Fruit fly (Drosophila melanogaster): ENCODE measurements around the gene Drak.

Drak gene

DNA sequence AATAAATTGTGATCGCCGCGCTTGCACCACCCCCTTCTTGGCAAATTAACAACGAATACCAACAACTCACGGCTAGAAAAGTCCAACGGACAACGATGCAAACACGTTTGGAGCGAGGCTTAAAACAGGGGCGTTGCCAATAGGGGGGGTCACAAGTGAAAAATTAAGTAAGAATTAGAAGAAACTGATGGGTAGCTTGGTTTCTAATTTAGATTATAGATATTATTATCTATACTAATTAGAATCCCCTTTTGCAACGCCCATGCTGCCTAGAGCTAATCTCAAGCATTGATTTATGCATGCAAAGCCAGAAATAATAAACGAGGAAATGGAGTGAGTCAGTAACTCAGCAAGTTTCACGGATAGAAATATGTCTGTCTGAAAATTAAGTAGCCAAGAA, 25.5 kb downstream of the Drak start (continued):
- peak; percentile 72 for TF ChIP-seq CG14050 (GFP tag; IDR thresholded peaks at IDR 0.05)
- TF ChIP-seq Dip2 (GFP tag; IDR thresholded peaks at IDR 0.05): no peak
- peak; percentile 39 for TF ChIP-seq schlank (tag; optimal IDR thresholded peaks at IDR 0.05)
- peak; percentile 49; the same call in 1 of the 2 replicates for TF ChIP-seq seq (GFP tag; IDR thresholded peaks at IDR 0.05)
- no peak for TF ChIP-seq Bgb (GFP tag; IDR thresholded peaks at IDR 0.05; ENCODE audit: partially characterized antibody)
- no peak for TF ChIP-seq gfzf (GFP tag; optimal IDR thresholded peaks at IDR 0.05)
- TF ChIP-seq chm (GFP tag; IDR thresholded peaks at IDR 0.05): peak; percentile 79
- peak; percentile 81 for TF ChIP-seq CG12769 (tag; optimal IDR thresholded peaks at IDR 0.05)
- peak; percentile 17 for TF ChIP-seq CG10462 (GFP tag; optimal IDR thresholded peaks at IDR 0.05)
- peak; percentile 65 for TF ChIP-seq Oli (tag; optimal IDR thresholded peaks at IDR 0.05)
- no peak for TF ChIP-seq zen2 (GFP tag; IDR thresholded peaks at IDR 0.05; ENCODE audit: partially characterized antibody)
- TF ChIP-seq CG15479 (GFP tag; optimal IDR thresholded peaks at IDR 0.05): no peak
- TF ChIP-seq CG30020 (tag; optimal IDR thresholded peaks at IDR 0.05): no peak
- peak; percentile 48; the same call in 1 of the 3 replicates for TF ChIP-seq z (GFP tag; IDR thresholded peaks at IDR 0.05)
- no peak for TF ChIP-seq Myb (GFP tag; optimal IDR thresholded peaks at IDR 0.05)
- TF ChIP-seq cad (GFP tag; optimal IDR thresholded peaks at IDR 0.05): no peak
- peak; percentile 80 for TF ChIP-seq al (GFP tag; IDR thresholded peaks at IDR 0.05)
- TF ChIP-seq CG12659 (GFP tag; optimal IDR thresholded peaks at IDR 0.05): peak; percentile 71
- no peak for TF ChIP-seq vnd (GFP tag; IDR thresholded peaks at IDR 0.05; ENCODE audit: partially characterized antibody)
- no peak for TF ChIP-seq NK7.1 (GFP tag; optimal IDR thresholded peaks at IDR 0.05)
- TF ChIP-seq fd102C (GFP tag; optimal IDR thresholded peaks at IDR 0.05): no peak
- TF ChIP-seq pum (GFP tag; optimal IDR thresholded peaks at IDR 0.05): no peak
- no peak for TF ChIP-seq psq (GFP tag; optimal IDR thresholded peaks at IDR 0.05)
- peak; percentile 32 for TF ChIP-seq CG13894 (tag; optimal IDR thresholded peaks at IDR 0.05)
- peak; percentile 4 for TF ChIP-seq CG4617 (GFP tag; optimal IDR thresholded peaks at IDR 0.05; ENCODE audit: borderline replicate concordance)
- no peak for TF ChIP-seq Elba2 (GFP tag; optimal IDR thresholded peaks at IDR 0.05)
- peak; percentile 48 for TF ChIP-seq sd (tag; optimal IDR thresholded peaks at IDR 0.05)
- peak; percentile 42 for TF ChIP-seq Six4 (GFP tag; optimal IDR thresholded peaks at IDR 0.05)
- TF ChIP-seq sima (GFP tag; optimal IDR thresholded peaks at IDR 0.05): no peak
- TF ChIP-seq CG16863 (GFP tag; optimal IDR thresholded peaks at IDR 0.05): peak; percentile 10
- TF ChIP-seq CG4360 (GFP tag; IDR thresholded peaks at IDR 0.05): 0 out of 2 replicates have a peak, but pooled peaks have one; percentile 7
- TF ChIP-seq CG10565 (GFP tag; optimal IDR thresholded peaks at IDR 0.05): no peak
- no peak for TF ChIP-seq CG15696 (tag; optimal IDR thresholded peaks at IDR 0.05)
- peak; percentile 59 for TF ChIP-seq gro (GFP tag; optimal IDR thresholded peaks at IDR 0.05)
- peak; percentile 73 for TF ChIP-seq Rx (GFP tag; IDR thresholded peaks at IDR 0.05)
- TF ChIP-seq CG15011 (GFP tag; optimal IDR thresholded peaks at IDR 0.05): peak; percentile 61
- TF ChIP-seq kay (GFP tag; optimal IDR thresholded peaks at IDR 0.05): peak; percentile 35
- no peak for TF ChIP-seq CG8290 (GFP tag; optimal IDR thresholded peaks at IDR 0.05)
- peak in 1 of 2 experiments; percentile 43 for TF ChIP-seq CG8290 (tag; optimal IDR thresholded peaks at IDR 0.05)
- TF ChIP-seq Camta (GFP tag; optimal IDR thresholded peaks at IDR 0.05): no peak
- TF ChIP-seq CG12299 (tag; optimal IDR thresholded peaks at IDR 0.05): peak; percentile 32
- peak; percentile 24 for TF ChIP-seq CG15601 (tag; optimal IDR thresholded peaks at IDR 0.05)
- no peak for TF ChIP-seq Hr39 (optimal IDR thresholded peaks at IDR 0.05)
- TF ChIP-seq Blimp-1 (GFP tag; optimal IDR thresholded peaks at IDR 0.05): peak; percentile 68
- no peak for TF ChIP-seq CG6791 (GFP tag; IDR thresholded peaks at IDR 0.05; ENCODE audit: partially characterized antibody)
- TF ChIP-seq GATAe (GFP tag; conservative IDR thresholded peaks at IDR 0.05): no peak
- TF ChIP-seq CG17385 (GFP tag; optimal IDR thresholded peaks at IDR 0.05): peak; percentile 77
- no peak for TF ChIP-seq eyg (GFP tag; optimal IDR thresholded peaks at IDR 0.05)
- TF ChIP-seq gce (GFP tag; IDR thresholded peaks at IDR 0.05): peak; percentile 73; the same call in 1 of the 3 replicates
- TF ChIP-seq sisA (GFP tag; IDR thresholded peaks at IDR 0.05): peak; percentile 81
- peak; percentile 42 for TF ChIP-seq CG12104 (GFP tag; optimal IDR thresholded peaks at IDR 0.05)
- TF ChIP-seq Optix (GFP tag; IDR thresholded peaks at IDR 0.05): peak; percentile 70; the same call in 2 of the 3 replicates

Measured in whole organism, embryonic.